Worm (Caenorhabditis elegans): Measurements from ENCODE around the gene rab-37.
A peak's percentile ranks its signal among the peaks of the same experiment; 100 is the strongest.

DNA sequence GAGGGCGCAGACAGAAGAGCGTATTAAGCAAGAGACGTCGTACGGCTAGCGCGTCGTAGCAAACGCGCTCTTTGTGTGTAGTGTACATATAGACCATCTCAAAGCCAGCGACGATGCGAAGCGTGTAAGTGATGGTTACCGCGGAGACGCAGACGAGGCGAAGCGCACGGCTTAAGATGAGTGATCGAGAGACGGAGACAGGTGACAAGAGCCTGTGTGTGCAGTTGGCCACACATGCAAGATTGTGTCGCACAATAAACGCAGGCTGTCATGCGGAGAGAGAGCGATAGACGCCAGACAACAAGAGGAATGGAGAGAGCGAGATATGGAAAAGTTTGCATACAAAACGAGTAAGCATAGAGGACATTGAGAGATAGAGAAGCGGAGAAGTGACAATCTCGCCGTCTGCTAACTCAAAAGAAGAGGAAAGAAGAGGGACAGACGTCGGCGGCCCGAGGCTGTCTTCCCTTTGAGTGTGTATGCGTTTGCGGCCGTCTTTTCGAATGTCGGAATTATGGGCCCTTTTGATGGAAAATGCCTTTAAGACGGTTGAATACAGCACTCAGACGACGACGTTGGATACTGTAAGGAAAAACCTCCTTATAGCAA lies 12.8 kb downstream of the rab-37 start:
- peak; percentile 71 to 79 for TF ChIP-seq lsy-2 (tag; optimal IDR thresholded peaks at IDR 0.05)
- peak; percentile 57 for TF ChIP-seq nhr-42 (GFP tag; IDR thresholded peaks at IDR 0.05)
- no peak for TF ChIP-seq R02D3.7 (tag; optimal IDR thresholded peaks at IDR 0.05)
